Fruit fly (Drosophila melanogaster): ENCODE data around the gene Usp12-46.

Usp12-46 gene

DNA sequence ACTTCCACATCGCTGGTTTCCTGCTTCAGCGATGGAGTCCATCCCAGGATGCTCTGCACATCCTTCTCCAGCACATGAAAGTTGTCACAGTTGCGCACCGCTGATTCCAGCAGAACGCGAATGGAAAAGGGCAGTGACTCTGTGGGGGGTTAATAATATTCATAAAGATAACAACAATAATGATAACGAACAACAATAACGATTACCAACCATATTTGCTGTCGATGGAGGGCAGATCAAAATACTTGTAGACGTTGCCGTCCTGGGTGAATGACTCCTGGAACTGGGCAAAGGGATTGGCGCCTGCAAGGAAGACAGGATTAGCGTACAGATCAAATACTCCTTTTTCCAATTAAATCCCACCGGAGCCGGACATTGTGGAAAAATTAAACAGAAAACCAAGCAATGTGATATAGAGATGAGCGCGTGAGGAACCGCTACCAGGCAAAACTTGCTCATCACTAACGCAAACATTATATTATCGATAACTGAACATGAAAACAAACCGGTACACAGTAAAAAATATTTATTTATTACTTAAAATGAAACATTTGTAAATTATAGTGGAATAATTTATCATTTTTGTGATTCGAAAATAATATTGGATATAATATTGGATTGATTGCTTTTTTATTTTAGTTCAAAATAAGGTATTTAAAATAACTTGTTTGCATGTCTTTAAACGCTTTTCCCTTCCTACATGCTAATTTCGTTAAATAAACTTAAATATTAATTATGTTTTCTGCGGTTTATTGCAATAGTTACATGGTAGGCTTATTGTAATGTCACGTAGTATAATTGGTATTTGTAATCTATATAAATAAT, 26.3 kb upstream of the Usp12-46 start, which contains the start of gene Irp-1A (continued):
- peak; percentile 37 for TF ChIP-seq Dp (GFP tag; optimal IDR thresholded peaks at IDR 0.05)
- no peak for TF ChIP-seq abd-A (tag; optimal IDR thresholded peaks at IDR 0.05)
- TF ChIP-seq CG3995 (GFP tag; optimal IDR thresholded peaks at IDR 0.05): peak; percentile 61
- TF ChIP-seq pum (GFP tag; optimal IDR thresholded peaks at IDR 0.05): peak; percentile 7
- TF ChIP-seq caup (GFP tag; optimal IDR thresholded peaks at IDR 0.05; ENCODE audit: severe bottlenecking): peak; percentile 62
- no peak for TF ChIP-seq danr (GFP tag; IDR thresholded peaks at IDR 0.05)
- peak; percentile 85 for TF ChIP-seq amos (GFP tag; IDR thresholded peaks at IDR 0.05; ENCODE audit: partially characterized antibody)
- peak; percentile 49 for TF ChIP-seq nerfin-2 (GFP tag; IDR thresholded peaks at IDR 0.05; ENCODE audit: partially characterized antibody)
- TF ChIP-seq CG8478 (optimal IDR thresholded peaks at IDR 0.05): no peak
- TF ChIP-seq CG18599 (GFP tag; optimal IDR thresholded peaks at IDR 0.05): peak; percentile 77
- TF ChIP-seq Mes4 (GFP tag; optimal IDR thresholded peaks at IDR 0.05): no peak
- peak; percentile 80 for TF ChIP-seq Sox102F (GFP tag; optimal IDR thresholded peaks at IDR 0.05)
- TF ChIP-seq chinmo (GFP tag; IDR thresholded peaks at IDR 0.05; ENCODE audit: partially characterized antibody): peak; percentile 89; the same call in 3 of the 4 replicates
- peak; percentile 64 for TF ChIP-seq CG14441 (GFP tag; IDR thresholded peaks at IDR 0.05)
- peak; percentile 41 for TF ChIP-seq CG13123 (GFP tag; optimal IDR thresholded peaks at IDR 0.05)
- TF ChIP-seq Mrtf (GFP tag; IDR thresholded peaks at IDR 0.05): peak; percentile 35; the same call in 1 of the 3 replicates
- peak; percentile 75 for TF ChIP-seq ranshi (GFP tag; IDR thresholded peaks at IDR 0.05)
- TF ChIP-seq grn (GFP tag; optimal IDR thresholded peaks at IDR 0.05): no peak
- TF ChIP-seq CG15269 (tag; optimal IDR thresholded peaks at IDR 0.05): peak; percentile 86
- TF ChIP-seq aop (GFP tag; IDR thresholded peaks at IDR 0.05): no peak
- peak; percentile 78 for TF ChIP-seq stc (GFP tag; IDR thresholded peaks at IDR 0.05)
- TF ChIP-seq ase (GFP tag; IDR thresholded peaks at IDR 0.05): peak; percentile 59; the same call in 2 of the 3 replicates
- peak; percentile 82 for TF ChIP-seq ci (GFP tag; IDR thresholded peaks at IDR 0.05)
- TF ChIP-seq ind (GFP tag; optimal IDR thresholded peaks at IDR 0.05): peak; percentile 58
- no peak for TF ChIP-seq chif (GFP tag; optimal IDR thresholded peaks at IDR 0.05)
- peak; percentile 51 for TF ChIP-seq CG4328 (GFP tag; optimal IDR thresholded peaks at IDR 0.05)
- TF ChIP-seq pho (GFP tag; optimal IDR thresholded peaks at IDR 0.05): peak; percentile 52
- TF ChIP-seq Dref (GFP tag; IDR thresholded peaks at IDR 0.05): peak; percentile 81
- peak; percentile 80 for TF ChIP-seq Ptx1 (GFP tag; IDR thresholded peaks at IDR 0.05)
- TF ChIP-seq CG5953 (GFP tag; IDR thresholded peaks at IDR 0.05): no peak
- peak in 1 of 2 experiments; percentile 7 for TF ChIP-seq crp (GFP tag; optimal IDR thresholded peaks at IDR 0.05)
- no peak for TF ChIP-seq dimm (GFP tag; IDR thresholded peaks at IDR 0.05)
- peak; percentile 83 for TF ChIP-seq BEAF-32 (GFP tag; optimal IDR thresholded peaks at IDR 0.05)
- peak; percentile 32; the same call in 1 of the 2 replicates for TF ChIP-seq peb (GFP tag; IDR thresholded peaks at IDR 0.05)
- TF ChIP-seq CG10565 (GFP tag; optimal IDR thresholded peaks at IDR 0.05): no peak
- peak; percentile 30 for TF ChIP-seq BtbVII (GFP tag; optimal IDR thresholded peaks at IDR 0.05)
- TF ChIP-seq pan (optimal IDR thresholded peaks at IDR 0.05): no peak
- TF ChIP-seq pan (GFP tag; optimal IDR thresholded peaks at IDR 0.05 in 1 of 2, IDR thresholded peaks at IDR 0.05 in 1 of 2): peak in 1 of 2 experiments; percentile 84
- peak; percentile 73 for TF ChIP-seq CG17385 (GFP tag; optimal IDR thresholded peaks at IDR 0.05)
- TF ChIP-seq CG2712 (tag; optimal IDR thresholded peaks at IDR 0.05): peak; percentile 85
- TF ChIP-seq Aef1 (GFP tag; IDR thresholded peaks at IDR 0.05): peak; percentile 56; the same call in 1 of the 3 replicates
- TF ChIP-seq Dfd (GFP tag; optimal IDR thresholded peaks at IDR 0.05): no peak
- TF ChIP-seq stwl (tag; optimal IDR thresholded peaks at IDR 0.05): peak; percentile 34
- TF ChIP-seq repo (GFP tag; optimal IDR thresholded peaks at IDR 0.05): no peak
- TF ChIP-seq CG11247 (GFP tag; IDR thresholded peaks at IDR 0.05): peak; percentile 73
- TF ChIP-seq zen2 (GFP tag; IDR thresholded peaks at IDR 0.05; ENCODE audit: partially characterized antibody): peak; percentile 71
- TF ChIP-seq Fer3 (tag; optimal IDR thresholded peaks at IDR 0.05): peak; percentile 79
- TF ChIP-seq TFAM (GFP tag; optimal IDR thresholded peaks at IDR 0.05): no peak
- TF ChIP-seq bowl (GFP tag; IDR thresholded peaks at IDR 0.05): 0 out of 2 replicates have a peak, but pooled peaks have one; percentile 23

Measured in whole organism, embryonic.